Worm (Caenorhabditis elegans) whole organism, L3 larva: ENCODE measurements around the gene F15A8.1.

Source experiments
- ZK546.5 ChIP-seq: sonication (generic microtip); optimal IDR thresholded peaks from 2 replicates; lab custom pipeline; 2017; ENCODE audit warnings: missing biosample characterization, missing genetic modification characterization
- aly-2 ChIP-seq: fragments of 150-350 bp; optimal IDR thresholded peaks from 2 replicates; lab custom pipeline; 2014; ENCODE audit warnings: missing biosample characterization, missing genetic modification characterization
- ama-1 ChIP-seq: fragments of 150-350 bp; optimal IDR thresholded peaks from 2 replicates; lab custom pipeline; 2018
- ceh-16 ChIP-seq: sonication (generic microtip); optimal IDR thresholded peaks from 2 replicates; lab custom pipeline; 2017; ENCODE audit warnings: missing biosample characterization, missing genetic modification characterization
- ceh-82 ChIP-seq: fragments of 150-350 bp; optimal IDR thresholded peaks from 2 replicates; lab custom pipeline; 2014; ENCODE audit warnings: missing biosample characterization, missing genetic modification characterization
- ceh-9 ChIP-seq: sonication (generic microtip); optimal IDR thresholded peaks from 2 replicates; lab custom pipeline; 2018; ENCODE audit warnings: missing biosample characterization, missing genetic modification characterization
- egl-5 ChIP-seq: fragments of 150-350 bp; optimal IDR thresholded peaks from 2 replicates; lab custom pipeline; 2017; ENCODE audit warnings: missing biosample characterization, missing genetic modification reagents, missing genetic modification characterization, inconsistent platforms
- fkh-10 ChIP-seq: sonication (generic microtip); optimal IDR thresholded peaks from 2 replicates; lab custom pipeline; 2017; ENCODE audit warnings: missing biosample characterization, missing genetic modification reagents, missing genetic modification characterization
- fkh-2 ChIP-seq: fragments of 150-350 bp; optimal IDR thresholded peaks from 2 replicates; lab custom pipeline; 2014; ENCODE audit warnings: missing biosample characterization, missing genetic modification reagents, missing genetic modification characterization
- fos-1 ChIP-seq: fragments of 150-350 bp; optimal IDR thresholded peaks from 2 replicates; lab custom pipeline; 2014; ENCODE audit warnings: missing biosample characterization, missing genetic modification characterization
- hmg-11 ChIP-seq: sonication (generic microtip); optimal IDR thresholded peaks from 2 replicates; lab custom pipeline; 2016; ENCODE audit warnings: missing genetic modification characterization, missing compliant biosample characterization
- jun-1 ChIP-seq: fragments of 150-350 bp; optimal IDR thresholded peaks from 2 replicates; lab custom pipeline; 2014; ENCODE audit warnings: missing biosample characterization, missing genetic modification reagents, missing genetic modification characterization
- lin-39 ChIP-seq: fragments of 150-350 bp; optimal IDR thresholded peaks from 2 replicates; lab custom pipeline; 2018; ENCODE audit warnings: missing biosample characterization, missing genetic modification reagents, missing genetic modification characterization
- lsy-12 ChIP-seq: sonication (generic microtip); optimal IDR thresholded peaks from 2 replicates; lab custom pipeline; 2016; ENCODE audit warnings: mild to moderate bottlenecking, missing genetic modification characterization, missing compliant biosample characterization
- mdl-1 ChIP-seq: fragments of 150-350 bp; optimal IDR thresholded peaks from 2 replicates; lab custom pipeline; 2014; ENCODE audit warnings: missing biosample characterization, missing genetic modification characterization
- nfya-1 ChIP-seq: sonication (generic microtip); optimal IDR thresholded peaks from 2 replicates; lab custom pipeline; 2017; ENCODE audit warnings: missing genetic modification characterization, mild to moderate bottlenecking, missing compliant biosample characterization, antibody characterized with exemption, moderate library complexity; ENCODE audit not compliant: insufficient read depth
- nhr-237 ChIP-seq: fragments of 150-350 bp; optimal IDR thresholded peaks from 2 replicates; lab custom pipeline; 2014; ENCODE audit warnings: missing biosample characterization, missing genetic modification characterization
- nhr-25 ChIP-seq: sonication (generic microtip); optimal IDR thresholded peaks from 2 replicates; lab custom pipeline; 2017; ENCODE audit warnings: missing biosample characterization, missing genetic modification characterization
- nhr-28 ChIP-seq: fragments of 150-350 bp; optimal IDR thresholded peaks from 2 replicates; lab custom pipeline; 2014; ENCODE audit warnings: missing biosample characterization, missing genetic modification characterization
- nhr-43 ChIP-seq: sonication (generic microtip); optimal IDR thresholded peaks from 2 replicates; lab custom pipeline; 2016; ENCODE audit warnings: mild to moderate bottlenecking, missing genetic modification characterization, missing compliant biosample characterization; ENCODE audit not compliant: poor library complexity, severe bottlenecking
- nhr-67 ChIP-seq: fragments of 150-350 bp; optimal IDR thresholded peaks from 2 replicates; lab custom pipeline; 2014; ENCODE audit warnings: missing biosample characterization, missing genetic modification characterization
- nhr-76 ChIP-seq: fragments of 150-350 bp; sonication (generic microtip); optimal IDR thresholded peaks from 5 replicates; lab custom pipeline; 2014; ENCODE audit warnings: missing biosample characterization, missing genetic modification characterization
- nhr-77 ChIP-seq: fragments of 150-350 bp; optimal IDR thresholded peaks from 2 replicates; lab custom pipeline; 2014; ENCODE audit warnings: missing biosample characterization, missing genetic modification characterization
- pha-4 ChIP-seq: fragments of 150-350 bp; optimal IDR thresholded peaks from 2 replicates; lab custom pipeline; 2014; ENCODE audit warnings: missing biosample characterization, missing genetic modification reagents, missing genetic modification characterization
- pqm-1 ChIP-seq: fragments of 150-350 bp; optimal IDR thresholded peaks from 2 replicates; lab custom pipeline; 2017; ENCODE audit warnings: missing biosample characterization, missing genetic modification characterization, inconsistent platforms
- sea-2 ChIP-seq: fragments of 150-350 bp; sonication (generic microtip); optimal IDR thresholded peaks from 4 replicates; lab custom pipeline; 2014; ENCODE audit warnings: missing biosample characterization, missing genetic modification reagents, missing genetic modification characterization
- skn-1 ChIP-seq: fragments of 150-350 bp; optimal IDR thresholded peaks from 2 replicates; lab custom pipeline; 2014; ENCODE audit warnings: missing biosample characterization, missing genetic modification characterization
- snpc-4 ChIP-seq: fragments of 150-350 bp; optimal IDR thresholded peaks from 2 replicates; lab custom pipeline; 2014; ENCODE audit warnings: missing biosample characterization, missing genetic modification characterization
- unc-39 ChIP-seq: sonication (generic microtip); optimal IDR thresholded peaks from 4 replicates; lab custom pipeline; 2017; ENCODE audit warnings: missing biosample characterization, missing genetic modification characterization
- unc-62 ChIP-seq: fragments of 150-350 bp; sonication (generic microtip); optimal IDR thresholded peaks from 4 replicates; lab custom pipeline; 2014; ENCODE audit warnings: missing biosample characterization, missing genetic modification reagents, missing genetic modification characterization
- ztf-11 ChIP-seq: fragments of 150-350 bp; optimal IDR thresholded peaks from 2 replicates; lab custom pipeline; 2014; ENCODE audit warnings: missing biosample characterization, missing genetic modification characterization
- ztf-4 ChIP-seq: fragments of 150-350 bp; optimal IDR thresholded peaks from 2 replicates; lab custom pipeline; 2014; ENCODE audit warnings: missing biosample characterization, missing genetic modification characterization

The F15A8.1 gene

DNA sequence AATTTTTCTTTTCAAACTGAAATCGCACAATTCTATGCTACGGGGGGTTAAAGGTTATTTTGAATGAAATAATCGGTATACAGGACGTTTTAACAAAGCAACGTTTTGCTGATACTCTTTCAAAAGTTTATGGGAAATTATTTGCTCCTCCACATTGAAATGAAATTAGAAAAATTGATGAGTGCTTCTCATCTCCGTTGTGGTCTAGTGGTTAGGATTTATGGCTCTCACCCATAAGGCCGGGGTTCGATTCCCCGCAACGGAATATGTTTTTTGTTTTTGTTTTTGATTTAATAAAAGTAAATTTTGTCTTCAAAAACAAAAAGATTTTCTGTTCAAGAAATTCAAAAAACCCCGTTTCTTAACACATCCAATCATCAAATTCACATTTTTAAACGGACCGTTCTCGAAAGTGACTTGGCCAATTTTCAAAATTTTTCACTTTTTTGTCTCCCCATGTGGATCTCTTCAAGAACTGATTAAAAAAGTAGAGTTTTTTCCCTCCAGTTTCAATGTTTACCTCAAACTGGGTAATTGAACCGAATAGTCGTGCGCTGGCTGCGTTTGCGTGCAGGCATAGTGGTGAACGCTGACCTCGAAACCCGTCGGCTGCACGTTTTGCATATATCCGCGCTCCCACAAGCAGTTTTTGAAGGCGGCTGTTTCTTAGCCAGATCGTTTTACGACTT is 31.0 kb upstream of the F15A8.1 start:
- TF ChIP-seq skn-1, result no peak
- no peak for TF ChIP-seq jun-1 (tag; lab: Kevin White, UChicago)
- TF ChIP-seq nhr-67, result no peak
- TF ChIP-seq fkh-2 (tag; lab: Kevin White, UChicago), result no peak
- TF ChIP-seq egl-5, result no peak
- TF ChIP-seq unc-62, result no peak
- no peak for TF ChIP-seq ztf-11 (tag; lab: Kevin White, UChicago)
- no peak for TF ChIP-seq mdl-1 (tag; lab: Kevin White, UChicago)
- TF ChIP-seq snpc-4, result no peak
- TF ChIP-seq hmg-11 (tag; lab: Kevin White, UChicago), result no peak
- no peak for TF ChIP-seq unc-39
- TF ChIP-seq pqm-1 (tag; lab: Kevin White, UChicago), result no peak
- TF ChIP-seq ceh-9 (tag; lab: Kevin White, UChicago), result no peak

DNA sequence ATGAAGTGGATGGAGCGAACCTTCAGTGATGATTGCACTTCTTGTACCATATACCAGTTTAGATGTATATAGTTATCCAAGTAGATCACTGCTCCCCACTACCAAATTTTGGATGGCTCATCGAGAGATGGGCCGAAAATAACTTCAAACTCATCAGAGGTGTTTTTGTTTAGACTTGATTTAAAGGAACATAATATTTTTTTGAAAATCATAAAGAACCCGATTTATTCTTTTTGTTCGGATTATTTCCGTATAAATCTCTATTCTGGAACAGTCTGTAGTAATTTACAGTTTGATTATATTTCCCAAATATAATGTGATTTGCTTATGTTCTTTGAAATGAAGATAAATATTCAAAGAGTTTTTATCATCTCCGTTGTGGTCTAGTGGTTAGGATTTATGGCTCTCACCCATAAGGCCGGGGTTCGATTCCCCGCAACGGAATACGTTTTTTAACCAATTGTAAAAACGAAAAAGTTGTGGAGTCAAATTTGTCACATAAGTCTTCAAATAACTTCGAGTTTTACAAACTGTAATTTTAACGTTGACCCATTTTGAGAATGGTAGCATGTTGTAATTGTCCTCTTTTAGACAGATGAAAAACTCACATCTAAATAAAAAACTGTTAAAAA is 30.3 kb upstream of the F15A8.1 start:
- TF ChIP-seq ztf-11 (tag; lab: Kevin White, UChicago), result no peak
- TF ChIP-seq ceh-82 (tag; lab: Kevin White, UChicago), result no peak
- no peak for TF ChIP-seq nhr-237
- no peak for TF ChIP-seq lsy-12
- TF ChIP-seq unc-39, result no peak
- TF ChIP-seq sea-2 (GFP tag; lab: Kevin White, UChicago), result no peak
- no peak for TF ChIP-seq nhr-25 (tag; lab: Kevin White, UChicago)
- TF ChIP-seq nfya-1 (tag; lab: Kevin White, UChicago), result no peak
- TF ChIP-seq fkh-10 (GFP tag; lab: Kevin White, UChicago), result no peak
- no peak for TF ChIP-seq jun-1 (tag; lab: Kevin White, UChicago)
- TF ChIP-seq unc-62, result no peak
- no peak for TF ChIP-seq snpc-4
- TF ChIP-seq nhr-28 (tag; lab: Kevin White, UChicago), result no peak
- no peak for TF ChIP-seq nhr-77 (tag; lab: Kevin White, UChicago)
- TF ChIP-seq ceh-16 (tag; lab: Kevin White, UChicago), result no peak
- no peak for TF ChIP-seq nhr-43
- TF ChIP-seq egl-5, result no peak

DNA sequence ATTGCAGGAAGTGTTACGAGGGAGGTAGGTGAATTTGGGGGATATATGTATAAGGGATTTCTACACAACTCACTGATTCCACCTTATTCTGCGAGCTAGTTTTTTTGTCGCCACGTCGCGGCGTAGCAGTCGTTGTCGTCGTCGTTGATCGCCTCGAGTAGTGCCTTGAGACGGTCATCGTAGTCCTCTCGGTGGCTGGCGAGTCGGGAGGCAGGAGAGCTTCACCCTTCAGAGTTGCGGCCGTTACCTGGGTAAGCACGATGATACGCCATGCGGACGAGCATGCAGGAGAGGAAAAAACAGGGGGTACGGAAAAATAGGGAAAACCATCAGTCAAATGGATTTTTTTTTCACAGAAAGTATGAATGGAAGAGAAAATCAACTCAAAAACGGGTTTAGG is 27.5 kb upstream of the F15A8.1 start:
- TF ChIP-seq ZK546.5 (no peak), ceh-16 (tag; lab: Kevin White, UChicago) (no peak), lin-39 (no peak), fkh-10 (GFP tag; lab: Kevin White, UChicago) (no peak), nhr-28 (tag; lab: Kevin White, UChicago) (no peak)

DNA sequence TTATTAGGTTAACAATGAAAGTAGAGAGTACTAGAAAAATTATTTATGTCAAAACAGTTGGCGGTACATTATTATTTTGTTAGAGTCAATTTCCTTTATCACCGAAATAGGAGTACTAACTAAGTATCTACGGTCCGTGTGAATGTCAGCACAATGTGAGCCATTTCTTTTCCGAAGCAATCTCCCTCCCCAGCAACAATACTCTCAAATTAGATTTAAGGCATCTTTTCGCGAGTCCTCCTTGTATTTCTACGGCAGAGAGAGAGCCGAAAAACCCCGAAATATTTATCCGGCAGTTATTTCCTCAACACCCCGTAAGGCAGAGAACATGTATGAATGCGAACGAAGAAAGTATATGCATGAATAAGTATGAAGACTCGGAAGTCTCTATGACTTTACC is 25.5 kb upstream of the F15A8.1 start:
- TF ChIP-seq nhr-67 (no peak), lsy-12 (no peak), nhr-28 (tag; lab: Kevin White, UChicago) (no peak), fkh-10 (GFP tag; lab: Kevin White, UChicago) (peak; percentile 50), ztf-11 (tag; lab: Kevin White, UChicago) (no peak)

DNA sequence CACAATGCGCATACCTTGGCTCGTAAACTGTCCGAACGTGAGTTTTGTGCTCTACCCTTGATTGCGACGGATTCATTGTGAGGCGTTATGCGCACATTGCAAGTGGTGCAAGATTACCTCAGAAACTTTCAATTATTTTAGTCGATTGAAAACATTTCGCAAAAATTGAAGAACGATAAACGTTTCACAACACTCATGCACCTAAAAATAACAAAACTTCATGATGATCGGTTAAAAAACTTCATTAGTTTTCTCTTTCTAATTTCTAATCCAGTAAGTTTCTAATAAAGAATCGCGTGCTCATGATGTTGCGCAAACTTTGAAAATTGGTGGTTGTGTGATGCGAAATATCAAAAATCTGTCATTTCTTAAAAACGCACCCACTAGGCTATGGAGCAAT is 22.0 kb upstream of the F15A8.1 start, which contains the start of gene dop-1:
Gene dop-1 (minus strand): TSS at position 101 of the 400 bp plus-strand sequence.
- TF ChIP-seq fos-1 (tag; lab: Kevin White, UChicago), result no peak
- no peak for TF ChIP-seq ama-1
- no peak for TF ChIP-seq aly-2 (tag; lab: Kevin White, UChicago)

DNA sequence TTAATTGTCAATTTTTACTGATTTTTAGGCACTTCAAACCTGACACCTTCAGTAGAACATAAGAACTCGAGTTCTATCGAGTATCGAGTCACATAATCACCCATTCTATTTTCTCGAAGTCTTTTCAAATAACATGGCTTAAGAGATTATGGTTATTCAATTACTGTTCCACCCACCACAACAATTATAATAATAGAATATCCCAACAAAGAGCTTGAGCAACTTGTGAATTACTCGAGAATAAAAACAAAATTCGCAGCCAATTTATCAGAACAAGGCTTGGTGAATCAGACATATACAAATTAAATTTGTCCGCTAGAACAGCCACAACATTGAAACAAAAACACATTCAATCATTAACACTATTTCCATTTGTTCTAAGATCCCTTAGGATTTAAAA is 16.5 kb upstream of the F15A8.1 start:
- TF ChIP-seq skn-1, result no peak
- no peak for TF ChIP-seq pha-4
- TF ChIP-seq fkh-10 (GFP tag; lab: Kevin White, UChicago), result peak; percentile 33
- no peak for TF ChIP-seq nfya-1 (tag; lab: Kevin White, UChicago)
- no peak for TF ChIP-seq nhr-76 (tag; lab: Kevin White, UChicago)
- no peak for TF ChIP-seq ztf-4
- no peak for TF ChIP-seq unc-39
